Worm (Caenorhabditis elegans) whole organism, late embryonic: ENCODE measurements around the gene Y22D7AL.3.
A peak's percentile ranks its signal among the peaks of the same experiment; 100 is the strongest.

Experiments used
- C08G9.2 ChIP-seq: sonication (generic microtip); optimal IDR thresholded peaks from 2 replicates; lab custom pipeline; 2016; ENCODE audit warnings: mild to moderate bottlenecking, missing genetic modification characterization, moderate library complexity, missing compliant biosample characterization
- C38D4.7 ChIP-seq: fragments of 200-800 bp; sonication (Bioruptor generic); optimal IDR thresholded peaks from 2 replicates; lab custom pipeline; 2018; ENCODE audit warnings: mild to moderate bottlenecking, missing genetic modification characterization, moderate library complexity, missing compliant biosample characterization
- K09A11.1 ChIP-seq: sonication (generic microtip); optimal IDR thresholded peaks from 2 replicates; lab custom pipeline; 2017; ENCODE audit warnings: antibody characterized with exemption, mild to moderate bottlenecking, missing genetic modification characterization, missing compliant biosample characterization; ENCODE audit not compliant: insufficient read depth
- Y22D7AL.16 ChIP-seq: sonication (generic microtip); optimal IDR thresholded peaks from 2 replicates; lab custom pipeline; 2016; ENCODE audit warnings: missing genetic modification characterization, missing compliant biosample characterization
- ahr-1 ChIP-seq: sonication (generic microtip); optimal IDR thresholded peaks from 2 replicates; lab custom pipeline; 2016; ENCODE audit warnings: missing genetic modification characterization, missing compliant biosample characterization
- ama-1 ChIP-seq: fragments of 150-350 bp; optimal IDR thresholded peaks from 2 replicates; lab custom pipeline; 2014
- ceh-14 ChIP-seq: sonication (generic microtip); optimal IDR thresholded peaks from 2 replicates; lab custom pipeline; 2016; ENCODE audit warnings: missing genotype, missing genetic modification characterization, missing compliant biosample characterization
- ceh-19 ChIP-seq: fragments of 200-800 bp; sonication (Bioruptor generic); optimal IDR thresholded peaks from 2 replicates; lab custom pipeline; 2018; ENCODE audit warnings: mild to moderate bottlenecking, missing genetic modification characterization, missing compliant biosample characterization
- ceh-2 ChIP-seq: sonication (generic microtip); optimal IDR thresholded peaks from 2 replicates; lab custom pipeline; 2016; ENCODE audit warnings: missing genotype, missing genetic modification characterization, missing compliant biosample characterization
- ceh-22 ChIP-seq: sonication (generic microtip); optimal IDR thresholded peaks from 2 replicates; lab custom pipeline; 2017; ENCODE audit warnings: missing biosample characterization, missing genetic modification characterization
- ceh-30 ChIP-seq: fragments of 150-350 bp; optimal IDR thresholded peaks from 2 replicates; lab custom pipeline; 2014; ENCODE audit warnings: missing biosample characterization, missing genetic modification characterization
- ceh-31 ChIP-seq: sonication (generic microtip); optimal IDR thresholded peaks from 2 replicates; lab custom pipeline; 2016; ENCODE audit warnings: missing genetic modification characterization, missing compliant biosample characterization
- ceh-34 ChIP-seq: sonication (generic microtip); optimal IDR thresholded peaks from 2 replicates; lab custom pipeline; 2016; ENCODE audit warnings: mild to moderate bottlenecking, missing genetic modification characterization, missing compliant biosample characterization
- ceh-45 ChIP-seq: fragments of 200-800 bp; sonication (Bioruptor generic); IDR thresholded peaks from 2 replicates; pipeline ENCODE4 v1.3.6; 2022; ENCODE audit warnings: missing genetic modification reagents, missing genetic modification characterization, missing compliant biosample characterization
- ceh-48 ChIP-seq: sonication (generic microtip); optimal IDR thresholded peaks from 2 replicates; lab custom pipeline; 2016; ENCODE audit warnings: missing genetic modification characterization, inconsistent platforms, missing compliant biosample characterization
- ceh-6 ChIP-seq: fragments of 200-800 bp; sonication (Bioruptor generic); optimal IDR thresholded peaks from 2 replicates; lab custom pipeline; 2018; ENCODE audit warnings: mild to moderate bottlenecking, missing genetic modification characterization, missing compliant biosample characterization
- ceh-9 ChIP-seq: sonication (generic microtip); optimal IDR thresholded peaks from 2 replicates; lab custom pipeline; 2016; ENCODE audit warnings: mild to moderate bottlenecking, missing genetic modification characterization, inconsistent platforms, missing compliant biosample characterization
- che-1 ChIP-seq: sonication (generic microtip); optimal IDR thresholded peaks from 2 replicates; lab custom pipeline; 2016; ENCODE audit warnings: mild to moderate bottlenecking, missing genetic modification characterization, missing compliant biosample characterization
- dmd-4 ChIP-seq: sonication (generic microtip); optimal IDR thresholded peaks from 2 replicates; lab custom pipeline; 2016; ENCODE audit warnings: borderline replicate concordance, missing genetic modification characterization, missing compliant biosample characterization
- elt-2 ChIP-seq: sonication (generic microtip); optimal IDR thresholded peaks from 2 replicates; lab custom pipeline; 2016; ENCODE audit warnings: missing genetic modification reagents, missing genetic modification characterization, missing compliant biosample characterization
- elt-4 ChIP-seq: sonication (generic microtip); optimal IDR thresholded peaks from 2 replicates; lab custom pipeline; 2016; ENCODE audit warnings: missing genetic modification characterization, missing compliant biosample characterization
- eyg-1 ChIP-seq: sonication (generic microtip); optimal IDR thresholded peaks from 2 replicates; lab custom pipeline; 2016; ENCODE audit warnings: missing genotype, missing genetic modification characterization, missing compliant biosample characterization
- fkh-6 ChIP-seq: sonication (generic microtip); optimal IDR thresholded peaks from 2 replicates; lab custom pipeline; 2016; ENCODE audit warnings: missing genetic modification characterization, missing compliant biosample characterization
- hlh-15 ChIP-seq: sonication (generic microtip); optimal IDR thresholded peaks from 2 replicates; lab custom pipeline; 2016; ENCODE audit warnings: missing genetic modification characterization, missing compliant biosample characterization
- hlh-30 ChIP-seq: sonication (generic microtip); optimal IDR thresholded peaks from 2 replicates; lab custom pipeline; 2017; ENCODE audit warnings: antibody characterized with exemption, missing genetic modification characterization, missing compliant biosample characterization; ENCODE audit not compliant: insufficient read depth
- hlh-6 ChIP-seq: sonication (generic microtip); optimal IDR thresholded peaks from 2 replicates; lab custom pipeline; 2016; ENCODE audit warnings: missing genotype, missing genetic modification characterization, missing compliant biosample characterization
- mec-3 ChIP-seq: sonication (generic microtip); optimal IDR thresholded peaks from 2 replicates; lab custom pipeline; 2016; ENCODE audit warnings: borderline replicate concordance, missing genetic modification characterization, missing compliant biosample characterization
- nfya-1 ChIP-seq: sonication (generic microtip); optimal IDR thresholded peaks from 2 replicates; lab custom pipeline; 2017; ENCODE audit warnings: missing genetic modification characterization, mild to moderate bottlenecking, missing compliant biosample characterization, antibody characterized with exemption, moderate library complexity
- nhr-11 ChIP-seq: fragments of 150-350 bp; optimal IDR thresholded peaks from 2 replicates; lab custom pipeline; 2014; ENCODE audit warnings: missing biosample characterization, missing genetic modification characterization
- odd-2 ChIP-seq: sonication (generic microtip); optimal IDR thresholded peaks from 2 replicates; lab custom pipeline; 2017; ENCODE audit warnings: antibody characterized with exemption, mild to moderate bottlenecking, missing genetic modification characterization, missing compliant biosample characterization
- pag-3 ChIP-seq: sonication (generic microtip); optimal IDR thresholded peaks from 2 replicates; lab custom pipeline; 2016; ENCODE audit warnings: missing compliant biosample characterization, missing genetic modification characterization, borderline replicate concordance
- pat-9 ChIP-seq: fragments of 200-800 bp; sonication (Bioruptor generic); optimal IDR thresholded peaks from 2 replicates; lab custom pipeline; 2018; ENCODE audit warnings: mild to moderate bottlenecking, missing genetic modification characterization, moderate library complexity, missing compliant biosample characterization
- pqm-1 ChIP-seq: sonication (generic microtip); optimal IDR thresholded peaks from 2 replicates; lab custom pipeline; 2016; ENCODE audit warnings: missing genetic modification characterization, missing compliant biosample characterization
- pros-1 ChIP-seq: fragments of 150-350 bp; optimal IDR thresholded peaks from 2 replicates; lab custom pipeline; 2014; ENCODE audit warnings: missing biosample characterization, missing genetic modification reagents, missing genetic modification characterization
- ref-2 ChIP-seq: sonication (generic microtip); optimal IDR thresholded peaks from 2 replicates; lab custom pipeline; 2016; ENCODE audit warnings: missing genetic modification characterization, missing compliant biosample characterization
- rnt-1 ChIP-seq: sonication (generic microtip); optimal IDR thresholded peaks from 2 replicates; lab custom pipeline; 2016; ENCODE audit warnings: missing genetic modification characterization, missing compliant biosample characterization
- sdc-2 ChIP-seq: sonication (generic microtip); optimal IDR thresholded peaks from 2 replicates; lab custom pipeline; 2016; ENCODE audit warnings: missing genotype, missing genetic modification characterization, missing compliant biosample characterization
- tbx-2 ChIP-seq: sonication (generic microtip); optimal IDR thresholded peaks from 2 replicates; lab custom pipeline; 2016; ENCODE audit warnings: missing genetic modification characterization, missing compliant biosample characterization
- tbx-7 ChIP-seq: sonication (generic microtip); optimal IDR thresholded peaks from 2 replicates; lab custom pipeline; 2016; ENCODE audit warnings: missing genotype, missing genetic modification characterization, missing compliant biosample characterization
- ttx-3 ChIP-seq: sonication (generic microtip); optimal IDR thresholded peaks from 2 replicates; lab custom pipeline; 2016; ENCODE audit warnings: missing genetic modification reagents, missing genetic modification characterization, missing compliant biosample characterization
- unc-3 ChIP-seq, 2 experiments: fragments of 200-800 bp in 1 of 2; sonication (Bioruptor generic) in 1 of 2; sonication (generic microtip) in 1 of 2; conservative IDR thresholded peaks in 1 of 2; optimal IDR thresholded peaks in 1 of 2; 2 replicates each; pipeline versions ENCODE4 v1.3.6 to Lab custom; 2016 to 2022; ENCODE audit warnings: missing compliant biosample characterization in 2 of 2, missing genetic modification characterization in 2 of 2, missing genetic modification reagents in 1 of 2
- unc-42 ChIP-seq: sonication (generic microtip); optimal IDR thresholded peaks from 2 replicates; lab custom pipeline; 2016; ENCODE audit warnings: missing genotype, missing genetic modification characterization, missing compliant biosample characterization
- unc-55 ChIP-seq: sonication (generic microtip); optimal IDR thresholded peaks from 2 replicates; lab custom pipeline; 2017; ENCODE audit warnings: missing biosample characterization, missing genetic modification reagents, missing genetic modification characterization
- unc-86 ChIP-seq: sonication (generic microtip); optimal IDR thresholded peaks from 2 replicates; lab custom pipeline; 2016; ENCODE audit warnings: missing genetic modification characterization, missing compliant biosample characterization
- zip-5 ChIP-seq: sonication (generic microtip); optimal IDR thresholded peaks from 2 replicates; lab custom pipeline; 2016; ENCODE audit warnings: missing genetic modification characterization, missing compliant biosample characterization
- ztf-16 ChIP-seq: sonication (generic microtip); optimal IDR thresholded peaks from 2 replicates; lab custom pipeline; 2017; ENCODE audit warnings: missing genetic modification characterization, missing compliant biosample characterization

Y22D7AL.3 gene

DNA sequence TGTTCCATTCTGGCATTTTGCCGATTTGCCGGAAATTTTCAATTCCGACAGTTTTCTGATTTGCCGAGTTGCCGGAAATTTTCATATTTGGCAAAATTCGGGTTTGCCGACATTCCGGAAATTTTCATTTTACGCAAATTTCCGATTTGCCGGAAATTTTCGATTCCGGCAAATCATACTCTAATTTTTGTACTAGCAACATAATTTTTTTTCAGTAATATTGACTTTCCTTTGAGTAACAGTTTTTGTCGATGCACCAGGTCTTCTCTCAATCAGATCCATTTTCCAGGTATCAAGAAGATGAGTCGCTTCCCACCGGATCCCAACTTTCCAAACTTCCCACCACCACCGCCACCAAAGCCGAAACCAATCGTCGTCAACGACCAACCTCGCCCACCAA is at the start of gene Y22D7AL.3:
Y22D7AL.3 (plus strand) TSS at position 301 of the 400 bp plus-strand sequence.
- TF ChIP-seq ceh-45 (GFP tag; lab: Robert Waterston, UW) (no peak), pqm-1 (tag; lab: Kevin White, UChicago) (no peak), tbx-7 (no peak), odd-2 (tag; lab: Kevin White, UChicago) (no peak), nhr-11 (tag; lab: Kevin White, UChicago) (no peak), ama-1 (no peak), elt-2 (no peak), ceh-9 (tag; lab: Kevin White, UChicago) (no peak), ceh-48 (tag; lab: Kevin White, UChicago) (no peak), unc-42 (tag; lab: Kevin White, UChicago) (no peak), ahr-1 (no peak), ttx-3 (no peak), ceh-19 (GFP tag; lab: Kevin White, UChicago) (no peak), sdc-2 (tag; lab: Kevin White, UChicago) (no peak), ceh-2 (tag; lab: Kevin White, UChicago) (no peak), pag-3 (no peak), Y22D7AL.16 (tag; lab: Kevin White, UChicago) (no peak), hlh-30 (tag; lab: Kevin White, UChicago) (no peak), C38D4.7 (GFP tag; lab: Kevin White, UChicago) (no peak)

DNA sequence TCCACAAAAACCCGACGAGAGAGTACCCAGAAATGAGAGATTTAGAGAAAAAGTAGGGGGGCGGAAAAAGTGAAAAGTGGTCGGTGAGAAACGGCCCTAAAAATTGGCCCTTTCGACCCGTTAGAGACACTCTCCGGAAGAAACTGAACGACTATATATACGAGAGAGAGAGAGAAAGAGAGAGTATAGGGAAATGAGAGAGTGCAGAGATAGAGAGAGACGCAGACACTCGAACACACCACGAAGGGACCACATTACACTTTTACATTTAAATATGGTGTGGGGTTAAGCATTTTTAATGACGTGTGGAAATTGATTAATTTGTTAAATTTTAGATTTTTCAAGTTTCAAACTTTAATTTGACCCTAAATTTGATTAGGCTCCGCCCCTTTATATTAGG is 49.6 kb upstream of the Y22D7AL.3 start:
- TF ChIP-seq ceh-31 (tag; lab: Kevin White, UChicago) (peak; percentile 55), elt-2 (no peak), ceh-22 (tag; lab: Kevin White, UChicago) (no peak), pag-3 (no peak), ceh-6 (GFP tag; lab: Kevin White, UChicago) (no peak), ceh-30 (tag; lab: Kevin White, UChicago) (no peak), unc-86 (tag; lab: Kevin White, UChicago) (no peak), zip-5 (tag; lab: Kevin White, UChicago) (no peak), C38D4.7 (GFP tag; lab: Kevin White, UChicago) (no peak), ref-2 (tag; lab: Kevin White, UChicago) (no peak), che-1 (tag; lab: Kevin White, UChicago) (no peak), unc-42 (tag; lab: Kevin White, UChicago) (peak; percentile 55), eyg-1 (tag; lab: Kevin White, UChicago) (no peak), hlh-15 (tag; lab: Kevin White, UChicago) (no peak), C08G9.2 (tag; lab: Kevin White, UChicago) (no peak), hlh-30 (tag; lab: Kevin White, UChicago) (no peak), rnt-1 (no peak), unc-3 (GFP tag; conservative IDR thresholded peaks at IDR 0.05; lab: Robert Waterston, UW) (no peak), unc-3 (tag; optimal IDR thresholded peaks at IDR 0.05; lab: Kevin White, UChicago) (no peak), elt-4 (tag; lab: Kevin White, UChicago) (no peak), nfya-1 (tag; lab: Kevin White, UChicago) (peak; percentile 65), ahr-1 (no peak), hlh-6 (tag; lab: Kevin White, UChicago) (no peak), ceh-19 (GFP tag; lab: Kevin White, UChicago) (peak; percentile 5), pros-1 (tag; lab: Kevin White, UChicago) (no peak), odd-2 (tag; lab: Kevin White, UChicago) (no peak), mec-3 (tag; lab: Kevin White, UChicago) (no peak), tbx-2 (no peak), ceh-14 (no peak), fkh-6 (tag; lab: Kevin White, UChicago) (no peak), pat-9 (tag; lab: Kevin White, UChicago) (no peak), nhr-11 (tag; lab: Kevin White, UChicago) (no peak), pqm-1 (tag; lab: Kevin White, UChicago) (no peak), K09A11.1 (no peak), ceh-2 (tag; lab: Kevin White, UChicago) (no peak), unc-55 (peak; percentile 20), ceh-9 (tag; lab: Kevin White, UChicago) (no peak), dmd-4 (tag; lab: Kevin White, UChicago) (no peak), ceh-34 (tag; lab: Kevin White, UChicago) (peak; percentile 23), ztf-16 (tag; lab: Kevin White, UChicago) (no peak)
